Fruit fly (Drosophila melanogaster) whole organism, embryonic: ENCODE data around the gene Hip14.

Experiments
- Atf6 ChIP-seq: fragments of 200-800 bp; sonication (Bioruptor generic); IDR thresholded peaks from 2 replicates; pipeline ENCODE4 v1.3.6; 2022; ENCODE audit warnings: missing biosample characterization, missing genetic modification characterization
- Bteb2 ChIP-seq: fragments of 200-800 bp; sonication (Bioruptor generic); optimal IDR thresholded peaks from 2 replicates; lab custom pipeline; 2016; ENCODE audit warnings: missing biosample characterization, missing genetic modification characterization
- CG11504 ChIP-seq: fragments of 200-800 bp; sonication (Bioruptor generic); optimal IDR thresholded peaks from 3 replicates; lab custom pipeline; 2019; ENCODE audit warnings: missing biosample characterization, mild to moderate bottlenecking, missing genetic modification characterization, moderate library complexity
- CG12104 ChIP-seq: fragments of 200-800 bp; sonication (Bioruptor generic); optimal IDR thresholded peaks from 3 replicates; lab custom pipeline; 2016; ENCODE audit warnings: missing biosample characterization, missing genetic modification characterization
- CG12391 ChIP-seq: fragments of 200-800 bp; sonication (Bioruptor generic); optimal IDR thresholded peaks from 3 replicates; lab custom pipeline; 2018; ENCODE audit warnings: missing biosample characterization, mild to moderate bottlenecking, missing genetic modification characterization, moderate library complexity
- CG12769 ChIP-seq: fragments of 200-800 bp; sonication (Bioruptor generic); optimal IDR thresholded peaks from 2 replicates; lab custom pipeline; 2019; ENCODE audit warnings: missing biosample characterization, mild to moderate bottlenecking, missing genetic modification characterization, moderate library complexity
- CG14667 ChIP-seq: fragments of 200-800 bp; sonication (Bioruptor generic); IDR thresholded peaks from 2 replicates; pipeline ENCODE4 v1.3.6; 2022; ENCODE audit warnings: missing biosample characterization, missing genetic modification characterization
- CG14710 ChIP-seq: fragments of 200-800 bp; sonication (Bioruptor generic); optimal IDR thresholded peaks from 3 replicates; lab custom pipeline; 2019; ENCODE audit warnings: missing biosample characterization, mild to moderate bottlenecking, missing genetic modification characterization, moderate library complexity
- CG15269 ChIP-seq: fragments of 200-800 bp; sonication (Bioruptor generic); optimal IDR thresholded peaks from 2 replicates; lab custom pipeline; 2018; ENCODE audit warnings: missing biosample characterization, mild to moderate bottlenecking, missing genetic modification characterization, moderate library complexity
- CG1529 ChIP-seq: fragments of 200-800 bp; sonication (Bioruptor generic); optimal IDR thresholded peaks from 3 replicates; lab custom pipeline; 2018; ENCODE audit warnings: missing biosample characterization, missing genetic modification characterization
- CG17385 ChIP-seq: fragments of 200-800 bp; sonication (Bioruptor generic); optimal IDR thresholded peaks from 3 replicates; lab custom pipeline; 2018; ENCODE audit warnings: missing biosample characterization, mild to moderate bottlenecking, missing genetic modification characterization
- CG2202 ChIP-seq: fragments of 200-800 bp; sonication (Bioruptor generic); optimal IDR thresholded peaks from 2 replicates; lab custom pipeline; 2018; ENCODE audit warnings: missing biosample characterization, mild to moderate bottlenecking, missing genetic modification characterization
- CG3163 ChIP-seq: fragments of 200-800 bp; sonication (Bioruptor generic); optimal IDR thresholded peaks from 3 replicates; lab custom pipeline; 2016; ENCODE audit warnings: missing biosample characterization, missing genetic modification characterization
- CG3726 ChIP-seq: fragments of 200-800 bp; sonication (Bioruptor generic); IDR thresholded peaks from 3 replicates; pipeline ENCODE4, ENCODE4 v1.3.6; 2022; ENCODE audit warnings: missing biosample characterization, missing genetic modification characterization
- CG4707 ChIP-seq: fragments of 200-800 bp; sonication (Bioruptor generic); optimal IDR thresholded peaks from 2 replicates; lab custom pipeline; 2018; ENCODE audit warnings: missing biosample characterization, mild to moderate bottlenecking, missing genetic modification characterization, moderate library complexity
- CG5245 ChIP-seq: fragments of 200-800 bp; sonication (Bioruptor generic); optimal IDR thresholded peaks from 3 replicates; lab custom pipeline; 2016; ENCODE audit warnings: missing biosample characterization, missing genetic modification characterization
- CG7357 ChIP-seq: fragments of 200-800 bp; sonication (Bioruptor generic); IDR thresholded peaks from 3 replicates; pipeline ENCODE4 v1.3.6; 2022; ENCODE audit warnings: missing biosample characterization, missing genetic modification characterization
- CG8281 ChIP-seq: fragments of 200-800 bp; sonication (Bioruptor generic); optimal IDR thresholded peaks from 2 replicates; lab custom pipeline; 2018; ENCODE audit warnings: missing biosample characterization, mild to moderate bottlenecking, missing genetic modification characterization, moderate library complexity
- CG9932 ChIP-seq: fragments of 200-800 bp; sonication (Bioruptor generic); IDR thresholded peaks from 2 replicates; pipeline ENCODE4 v1.3.6; 2022; ENCODE audit warnings: missing biosample characterization, missing genetic modification characterization
- Dref ChIP-seq: fragments of 200-800 bp; sonication (Bioruptor generic); IDR thresholded peaks from 2 replicates; pipeline ENCODE4 v1.3.6; 2022; ENCODE audit warnings: missing biosample characterization, missing genetic modification characterization
- Ets97D ChIP-seq: fragments of 200-800 bp; sonication (Bioruptor generic); optimal IDR thresholded peaks from 3 replicates; lab custom pipeline; 2016; ENCODE audit warnings: missing biosample characterization, missing genetic modification characterization
- Neu2 ChIP-seq: fragments of 200-800 bp; sonication (Bioruptor generic); optimal IDR thresholded peaks from 3 replicates; lab custom pipeline; 2016; ENCODE audit warnings: missing biosample characterization, missing genetic modification characterization, borderline replicate concordance
- Oaz ChIP-seq: fragments of 200-800 bp; sonication (Bioruptor generic); IDR thresholded peaks from 2 replicates; pipeline ENCODE4 v1.3.6; 2022; ENCODE audit warnings: missing biosample characterization, missing genetic modification characterization
- Rfx ChIP-seq: fragments of 200-800 bp; sonication (Bioruptor generic); IDR thresholded peaks from 2 replicates; pipeline ENCODE4 v1.3.6; 2022; ENCODE audit warnings: missing biosample characterization, missing genetic modification characterization
- Sox100B ChIP-seq: fragments of 200-800 bp; sonication (Bioruptor generic); optimal IDR thresholded peaks from 3 replicates; lab custom pipeline; 2018; ENCODE audit warnings: missing biosample characterization, mild to moderate bottlenecking, missing genetic modification characterization
- Tbp ChIP-seq: fragments of >200 bp; optimal IDR thresholded peaks from 2 replicates; lab custom pipeline; 2018; ENCODE audit warnings: missing biosample characterization, missing genetic modification characterization
- caup ChIP-seq: fragments of 200-800 bp; sonication (Bioruptor generic); optimal IDR thresholded peaks from 3 replicates; lab custom pipeline; 2017; ENCODE audit warnings: missing biosample characterization, mild to moderate bottlenecking, missing genetic modification characterization, moderate library complexity; ENCODE audit not compliant: severe bottlenecking
- cg ChIP-seq: fragments of 200-800 bp; sonication (Bioruptor generic); optimal IDR thresholded peaks from 3 replicates; lab custom pipeline; 2019; ENCODE audit warnings: missing biosample characterization, mild to moderate bottlenecking, missing genetic modification characterization, moderate library complexity
- crol ChIP-seq: fragments of 200-800 bp; sonication (Bioruptor generic); IDR thresholded peaks from 2 replicates; pipeline ENCODE4 v1.3.6; 2022; ENCODE audit warnings: missing biosample characterization, missing genetic modification characterization
- cwo ChIP-seq: fragments of 200-800 bp; sonication (Bioruptor generic); optimal IDR thresholded peaks from 3 replicates; lab custom pipeline; 2017; ENCODE audit warnings: missing biosample characterization, missing genetic modification characterization, mild to moderate bottlenecking, moderate library complexity, missing genetic modification reagents
- disco-r ChIP-seq: fragments of 200-800 bp; sonication (Bioruptor generic); optimal IDR thresholded peaks from 2 replicates; lab custom pipeline; 2016; ENCODE audit warnings: missing biosample characterization, missing genetic modification characterization
- fd96Cb ChIP-seq: fragments of 200-800 bp; sonication (Bioruptor generic); optimal IDR thresholded peaks from 2 replicates; lab custom pipeline; 2018; ENCODE audit warnings: missing biosample characterization, mild to moderate bottlenecking, missing genetic modification characterization, moderate library complexity
- ham ChIP-seq: fragments of 200-800 bp; sonication (Bioruptor generic); IDR thresholded peaks from 2 replicates; pipeline ENCODE4 v1.3.6; 2022; ENCODE audit warnings: missing biosample characterization, missing genetic modification characterization
- kah ChIP-seq: fragments of 200-800 bp; sonication (Bioruptor generic); optimal IDR thresholded peaks from 2 replicates; lab custom pipeline; 2018; ENCODE audit warnings: missing biosample characterization, mild to moderate bottlenecking, missing genetic modification characterization
- kay ChIP-seq: fragments of 200-800 bp; sonication (Bioruptor generic); optimal IDR thresholded peaks from 2 replicates; lab custom pipeline; 2016; ENCODE audit warnings: missing biosample characterization, missing genetic modification characterization
- kni ChIP-seq: fragments of 200-800 bp; sonication (Bioruptor generic); optimal IDR thresholded peaks from 3 replicates; lab custom pipeline; 2017; ENCODE audit warnings: mild to moderate bottlenecking, missing biosample characterization, missing genetic modification reagents, missing genetic modification characterization
- nerfin-1 ChIP-seq: fragments of 200-800 bp; sonication (Bioruptor generic); optimal IDR thresholded peaks from 3 replicates; lab custom pipeline; 2019; ENCODE audit warnings: missing biosample characterization, mild to moderate bottlenecking, missing genetic modification characterization, moderate library complexity
- pan ChIP-seq, 4 experiments: fragments of >200 bp in 3 of 4; fragments of 200-800 bp in 1 of 4; sonication (Bioruptor generic) in 1 of 4; optimal IDR thresholded peaks in 3 of 4; IDR thresholded peaks in 1 of 4; 2 replicates each; pipeline versions ENCODE4 v1.3.6 to Lab custom; 2017 to 2022; ENCODE audit warnings: missing biosample characterization in 2 of 4, missing genetic modification characterization in 2 of 4, mixed read lengths in 1 of 4
- peb ChIP-seq: fragments of 200-800 bp; sonication (Bioruptor generic); IDR thresholded peaks from 2 replicates; pipeline ENCODE4 v1.3.6; 2022; ENCODE audit warnings: missing biosample characterization, missing genetic modification characterization
- pros ChIP-seq: fragments of 200-800 bp; sonication (Bioruptor generic); optimal IDR thresholded peaks from 3 replicates; lab custom pipeline; 2019; ENCODE audit warnings: missing biosample characterization, mild to moderate bottlenecking, missing genetic modification characterization, moderate library complexity
- salm ChIP-seq: fragments of 200-800 bp; sonication (Bioruptor generic); optimal IDR thresholded peaks from 2 replicates; lab custom pipeline; 2018; ENCODE audit warnings: missing biosample characterization, mild to moderate bottlenecking, missing genetic modification characterization
- sens ChIP-seq: fragments of 200-800 bp; sonication (Bioruptor generic); peaks from one replicate; lab custom pipeline; 2016; ENCODE audit warnings: missing biosample characterization, missing genetic modification characterization
- slp2 ChIP-seq: fragments of 200-800 bp; sonication (Bioruptor generic); optimal IDR thresholded peaks from 2 replicates; lab custom pipeline; 2016; ENCODE audit warnings: missing biosample characterization, missing genetic modification characterization
- sna ChIP-seq: fragments of 200-800 bp; sonication (Bioruptor generic); IDR thresholded peaks from 2 replicates; pipeline ENCODE4 v1.3.6; 2022; ENCODE audit warnings: missing biosample characterization, missing genetic modification characterization; ENCODE audit not compliant: partially characterized antibody
- sqz ChIP-seq: fragments of 200-800 bp; sonication (Bioruptor generic); optimal IDR thresholded peaks from 3 replicates; lab custom pipeline; 2018; ENCODE audit warnings: missing biosample characterization, mild to moderate bottlenecking, missing genetic modification characterization
- ssp ChIP-seq: fragments of 200-800 bp; sonication (Bioruptor generic); IDR thresholded peaks from 2 replicates; pipeline ENCODE4 v1.3.6; 2022; ENCODE audit warnings: missing biosample characterization, missing genetic modification characterization
- yki ChIP-seq: fragments of >200 bp; optimal IDR thresholded peaks from 3 replicates; lab custom pipeline; 2018
- z ChIP-seq: fragments of 200-800 bp; sonication (Bioruptor generic); IDR thresholded peaks from 3 replicates; pipeline ENCODE4 v1.3.6; 2022; ENCODE audit warnings: missing biosample characterization, missing genetic modification characterization

Hip14 gene

dm6 chr3L:16027163-16027633 lies 39.2 kb downstream of the Hip14 start (continued):
- TF ChIP-seq CG7357 (peak; percentile 49; the same call in 1 of the 3 replicates), CG9932 (GFP tag; lab: Robert Waterston, UW) (peak; percentile 50), CG2202 (tag; lab: Kevin White, UChicago) (peak; percentile 69), CG12391 (tag; lab: Kevin White, UChicago) (peak; percentile 15), Rfx (GFP tag; lab: Robert Waterston, UW) (peak; percentile 49; the same call in 1 of the 2 replicates), CG1529 (GFP tag; lab: Kevin White, UChicago) (peak; percentile 26), ham (GFP tag; lab: Robert Waterston, UW) (0 out of 2 replicates have a peak, but pooled peaks have one; percentile 17), ssp (GFP tag; lab: Robert Waterston, UW) (no peak), CG14710 (tag; lab: Kevin White, UChicago) (peak; percentile 54), pros (GFP tag; lab: Kevin White, UChicago) (peak; percentile 7), CG11504 (tag; lab: Kevin White, UChicago) (peak; percentile 34), fd96Cb (peak; percentile 2), Bteb2 (GFP tag; lab: Kevin White, UChicago) (peak; percentile 3), CG3726 (GFP tag; lab: Robert Waterston, UW) (no peak), slp2 (GFP tag; lab: Kevin White, UChicago) (no peak), CG5245 (GFP tag; lab: Kevin White, UChicago) (no peak)

- TF ChIP-seq CG12104 (GFP tag; lab: Kevin White, UChicago) (no peak), peb (GFP tag; lab: Robert Waterston, UW) (no peak), CG12769 (tag; lab: Kevin White, UChicago) (no peak), sna (no peak), disco-r (GFP tag; lab: Kevin White, UChicago) (no peak), CG14667 (GFP tag; lab: Robert Waterston, UW) (no peak), cwo (GFP tag; lab: Kevin White, UChicago) (peak; percentile 20), z (GFP tag; lab: Robert Waterston, UW) (0 out of 3 replicates have a peak, but pooled peaks have one; percentile 26), sqz (GFP tag; lab: Kevin White, UChicago) (peak; percentile 63), Tbp (GFP tag; lab: Kevin White, UChicago) (no peak), ssp (GFP tag; lab: Robert Waterston, UW) (no peak), Ets97D (GFP tag; lab: Kevin White, UChicago) (no peak), salm (no peak), Dref (GFP tag; lab: Robert Waterston, UW) (no peak), caup (GFP tag; lab: Kevin White, UChicago) (peak; percentile 13), ham (GFP tag; lab: Robert Waterston, UW) (no peak), yki (lab: Kevin White, UChicago) (peak; percentile 43), crol (GFP tag; lab: Robert Waterston, UW) (no peak; the same call in 1 of the 2 replicates), sens (GFP tag; lab: Kevin White, UChicago) (no peak), CG15269 (tag; lab: Kevin White, UChicago) (no peak), CG4707 (GFP tag; lab: Kevin White, UChicago) (no peak), Atf6 (GFP tag; lab: Robert Waterston, UW) (no peak), Oaz (GFP tag; lab: Robert Waterston, UW) (no peak), kah (GFP tag; lab: Kevin White, UChicago) (no peak), cg (peak; percentile 58), CG3163 (GFP tag; lab: Kevin White, UChicago) (peak; percentile 22), CG8281 (tag; lab: Kevin White, UChicago) (no peak), CG11504 (tag; lab: Kevin White, UChicago) (no peak), pan (optimal IDR thresholded peaks at IDR 0.05; lab: Kevin White, UChicago) (no peak), pan (GFP tag; optimal IDR thresholded peaks at IDR 0.05 in 1 of 2, IDR thresholded peaks at IDR 0.05 in 1 of 2) (peak in 1 of 2 experiments; percentile 81), CG17385 (GFP tag; lab: Kevin White, UChicago) (no peak), Neu2 (no peak), kay (no peak), Sox100B (GFP tag; lab: Kevin White, UChicago) (no peak), nerfin-1 (tag; lab: Kevin White, UChicago) (no peak), kni (GFP tag; lab: Kevin White, UChicago) (peak; percentile 1)
Measured at dm6 chr3L:16028924-16029323, 40.9 kb downstream of the Hip14 start.
